Worm (Caenorhabditis elegans): ENCODE data around the gene lit-1.

DNA sequence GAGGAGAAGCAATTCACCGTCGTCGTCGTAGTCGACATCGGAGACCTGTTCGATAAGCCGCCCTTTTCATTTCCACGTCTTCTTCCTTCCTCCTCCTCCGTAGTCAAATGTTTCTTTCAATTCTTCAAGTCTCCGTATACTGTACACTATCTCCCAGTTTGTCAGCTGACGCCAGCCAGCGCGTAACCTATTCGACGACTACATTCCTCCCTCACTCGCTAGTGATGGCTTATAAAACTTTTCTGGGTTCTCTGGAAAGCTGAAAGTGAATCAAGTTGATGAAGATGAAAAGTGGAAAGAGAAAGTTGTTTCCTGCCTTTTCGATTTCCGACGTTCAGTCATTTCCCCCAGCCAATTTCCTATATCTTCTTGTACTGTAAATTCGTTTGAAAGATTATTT, 7.3 kb downstream of the lit-1 start:
- TF ChIP-seq W03F9.2 (tag; optimal IDR thresholded peaks at IDR 0.05) (no peak), dao-5 (tag; optimal IDR thresholded peaks at IDR 0.05) (no peak)

Data from whole organism, L4/young adult.